Worm (Caenorhabditis elegans) whole organism, L3 larva: ENCODE measurements around the gene srab-26.

Experiments
- R02D3.7 ChIP-seq: fragments of 150-350 bp; optimal IDR thresholded peaks from 2 replicates; lab custom pipeline; 2014; ENCODE audit warnings: missing biosample characterization, missing genetic modification characterization
- aly-2 ChIP-seq: fragments of 150-350 bp; optimal IDR thresholded peaks from 2 replicates; lab custom pipeline; 2014; ENCODE audit warnings: missing biosample characterization, missing genetic modification characterization
- ama-1 ChIP-seq: fragments of 150-350 bp; optimal IDR thresholded peaks from 2 replicates; lab custom pipeline; 2018
- ceh-28 ChIP-seq: fragments of 150-350 bp; optimal IDR thresholded peaks from 2 replicates; lab custom pipeline; 2014; ENCODE audit warnings: missing biosample characterization, missing genetic modification reagents, missing genetic modification characterization
- ceh-9 ChIP-seq: sonication (generic microtip); optimal IDR thresholded peaks from 2 replicates; lab custom pipeline; 2018; ENCODE audit warnings: missing biosample characterization, missing genetic modification characterization
- daf-12 ChIP-seq: fragments of 150-350 bp; optimal IDR thresholded peaks from 2 replicates; lab custom pipeline; 2014; ENCODE audit warnings: missing biosample characterization, missing genetic modification reagents, missing genetic modification characterization
- egl-5 ChIP-seq: fragments of 150-350 bp; optimal IDR thresholded peaks from 2 replicates; lab custom pipeline; 2017; ENCODE audit warnings: missing biosample characterization, missing genetic modification reagents, missing genetic modification characterization, inconsistent platforms
- elt-1 ChIP-seq: fragments of 150-350 bp; optimal IDR thresholded peaks from 2 replicates; lab custom pipeline; 2014; ENCODE audit warnings: missing biosample characterization, missing genetic modification characterization
- elt-2 ChIP-seq: sonication (generic microtip); optimal IDR thresholded peaks from 2 replicates; lab custom pipeline; 2016; ENCODE audit warnings: missing genetic modification reagents, mild to moderate bottlenecking, missing genetic modification characterization, missing compliant biosample characterization
- eor-1 ChIP-seq, 2 experiments: fragments of 150-350 bp; optimal IDR thresholded peaks; 2 replicates each; lab custom pipeline; 2014 to 2018; ENCODE audit warnings: missing biosample characterization in 2 of 2, missing genetic modification characterization in 2 of 2
- fkh-10 ChIP-seq: sonication (generic microtip); optimal IDR thresholded peaks from 2 replicates; lab custom pipeline; 2017; ENCODE audit warnings: missing biosample characterization, missing genetic modification reagents, missing genetic modification characterization
- fkh-2 ChIP-seq: fragments of 150-350 bp; optimal IDR thresholded peaks from 2 replicates; lab custom pipeline; 2014; ENCODE audit warnings: missing biosample characterization, missing genetic modification reagents, missing genetic modification characterization
- fos-1 ChIP-seq: fragments of 150-350 bp; optimal IDR thresholded peaks from 2 replicates; lab custom pipeline; 2014; ENCODE audit warnings: missing biosample characterization, missing genetic modification characterization
- jun-1 ChIP-seq: fragments of 150-350 bp; optimal IDR thresholded peaks from 2 replicates; lab custom pipeline; 2014; ENCODE audit warnings: missing biosample characterization, missing genetic modification reagents, missing genetic modification characterization
- lin-15B ChIP-seq: fragments of 150-350 bp; optimal IDR thresholded peaks from 2 replicates; lab custom pipeline; 2014; ENCODE audit warnings: missing biosample characterization, missing genetic modification characterization
- lin-39 ChIP-seq: fragments of 150-350 bp; optimal IDR thresholded peaks from 2 replicates; lab custom pipeline; 2018; ENCODE audit warnings: missing biosample characterization, missing genetic modification reagents, missing genetic modification characterization
- mdl-1 ChIP-seq: fragments of 150-350 bp; optimal IDR thresholded peaks from 2 replicates; lab custom pipeline; 2014; ENCODE audit warnings: missing biosample characterization, missing genetic modification characterization
- mml-1 ChIP-seq: fragments of 150-350 bp; sonication (generic microtip); optimal IDR thresholded peaks from 3 replicates; lab custom pipeline; 2014; ENCODE audit warnings: missing biosample characterization, missing genetic modification characterization
- nfya-1 ChIP-seq: sonication (generic microtip); optimal IDR thresholded peaks from 2 replicates; lab custom pipeline; 2017; ENCODE audit warnings: missing genetic modification characterization, mild to moderate bottlenecking, missing compliant biosample characterization, antibody characterized with exemption, moderate library complexity; ENCODE audit not compliant: insufficient read depth
- nhr-11 ChIP-seq: fragments of 150-350 bp; optimal IDR thresholded peaks from 2 replicates; lab custom pipeline; 2014; ENCODE audit warnings: missing biosample characterization, missing genetic modification characterization
- nhr-12 ChIP-seq: fragments of 150-350 bp; optimal IDR thresholded peaks from 2 replicates; lab custom pipeline; 2014; ENCODE audit warnings: missing biosample characterization, missing genetic modification characterization
- nhr-23 ChIP-seq: fragments of 150-350 bp; optimal IDR thresholded peaks from 2 replicates; lab custom pipeline; 2014; ENCODE audit warnings: missing biosample characterization, missing genetic modification reagents, missing genetic modification characterization
- nhr-43 ChIP-seq: sonication (generic microtip); optimal IDR thresholded peaks from 2 replicates; lab custom pipeline; 2016; ENCODE audit warnings: mild to moderate bottlenecking, missing genetic modification characterization, missing compliant biosample characterization; ENCODE audit not compliant: poor library complexity, severe bottlenecking
- nhr-67 ChIP-seq: fragments of 150-350 bp; optimal IDR thresholded peaks from 2 replicates; lab custom pipeline; 2014; ENCODE audit warnings: missing biosample characterization, missing genetic modification characterization
- nhr-76 ChIP-seq: fragments of 150-350 bp; sonication (generic microtip); optimal IDR thresholded peaks from 5 replicates; lab custom pipeline; 2014; ENCODE audit warnings: missing biosample characterization, missing genetic modification characterization
- pha-4 ChIP-seq: fragments of 150-350 bp; optimal IDR thresholded peaks from 2 replicates; lab custom pipeline; 2014; ENCODE audit warnings: missing biosample characterization, missing genetic modification reagents, missing genetic modification characterization
- pqm-1 ChIP-seq: fragments of 150-350 bp; optimal IDR thresholded peaks from 2 replicates; lab custom pipeline; 2017; ENCODE audit warnings: missing biosample characterization, missing genetic modification characterization, inconsistent platforms
- sea-2 ChIP-seq: fragments of 150-350 bp; sonication (generic microtip); optimal IDR thresholded peaks from 4 replicates; lab custom pipeline; 2014; ENCODE audit warnings: missing biosample characterization, missing genetic modification reagents, missing genetic modification characterization
- skn-1 ChIP-seq: fragments of 150-350 bp; optimal IDR thresholded peaks from 2 replicates; lab custom pipeline; 2014; ENCODE audit warnings: missing biosample characterization, missing genetic modification characterization
- snpc-4 ChIP-seq: fragments of 150-350 bp; optimal IDR thresholded peaks from 2 replicates; lab custom pipeline; 2014; ENCODE audit warnings: missing biosample characterization, missing genetic modification characterization
- tbx-2 ChIP-seq: sonication (generic microtip); optimal IDR thresholded peaks from 2 replicates; lab custom pipeline; 2016; ENCODE audit warnings: mild to moderate bottlenecking, missing genetic modification characterization, missing compliant biosample characterization
- unc-39 ChIP-seq: sonication (generic microtip); optimal IDR thresholded peaks from 4 replicates; lab custom pipeline; 2017; ENCODE audit warnings: missing biosample characterization, missing genetic modification characterization
- zag-1 ChIP-seq: fragments of 150-350 bp; optimal IDR thresholded peaks from 2 replicates; lab custom pipeline; 2014; ENCODE audit warnings: missing biosample characterization, missing genetic modification characterization
- ztf-11 ChIP-seq: fragments of 150-350 bp; optimal IDR thresholded peaks from 2 replicates; lab custom pipeline; 2014; ENCODE audit warnings: missing biosample characterization, missing genetic modification characterization
- ztf-4 ChIP-seq: fragments of 150-350 bp; optimal IDR thresholded peaks from 2 replicates; lab custom pipeline; 2014; ENCODE audit warnings: missing biosample characterization, missing genetic modification characterization

The srab-26 gene

DNA sequence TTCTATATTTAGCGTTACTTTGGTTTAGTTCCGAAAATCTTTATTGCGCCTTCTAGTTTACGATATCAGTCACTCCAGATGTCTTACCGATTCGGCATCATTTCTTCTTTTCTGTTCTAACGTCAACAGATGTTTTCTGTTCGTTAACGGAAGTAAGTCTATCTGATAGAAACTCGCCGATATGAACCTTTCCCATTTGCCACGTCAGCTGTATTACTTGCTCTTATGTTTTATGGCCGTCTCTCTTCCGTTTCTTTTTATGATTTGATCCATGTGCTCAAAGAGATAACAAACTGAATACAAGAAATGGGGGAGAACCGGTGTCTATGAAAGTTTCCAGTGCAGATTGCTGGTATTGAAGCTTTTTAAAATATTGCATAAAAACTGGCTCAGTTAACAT lies at the start of gene srab-26:
TSS of gene srab-26 (minus strand) at position 101 of the 400 bp plus-strand sequence.
- TF ChIP-seq fkh-10 (GFP tag; lab: Kevin White, UChicago) (no peak), unc-39 (tag; lab: Kevin White, UChicago) (no peak), ztf-4 (no peak), lin-39 (tag; lab: Kevin White, UChicago) (no peak), daf-12 (tag; lab: Kevin White, UChicago) (no peak), mdl-1 (tag; lab: Kevin White, UChicago) (no peak)

DNA sequence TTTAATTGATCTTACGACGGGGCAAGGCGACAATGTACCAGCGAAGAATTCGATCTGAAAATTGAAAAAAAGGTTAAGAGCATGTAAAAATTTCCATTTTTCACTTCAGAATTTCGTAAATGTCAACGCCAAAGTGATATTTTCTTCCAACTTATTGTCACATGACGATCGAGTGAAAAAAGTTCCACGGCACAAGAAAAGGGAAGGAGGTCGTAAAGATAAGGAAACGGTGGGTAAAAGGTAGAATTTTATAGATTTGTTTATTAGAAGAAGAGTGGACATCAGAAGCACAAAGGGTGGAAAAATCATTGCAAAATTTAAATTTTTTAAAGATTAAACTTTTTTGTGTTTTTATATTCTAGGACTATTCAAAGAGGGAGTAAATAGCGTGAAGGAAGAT lies 48.6 kb upstream of the srab-26 start:
- TF ChIP-seq ztf-11 (no peak), eor-1 (tag; optimal IDR thresholded peaks at IDR 0.05; lab: Kevin White, UChicago) (no peak), ceh-28 (no peak), pqm-1 (tag; lab: Kevin White, UChicago) (peak; percentile 63), nhr-12 (tag; lab: Kevin White, UChicago) (no peak), lin-39 (tag; lab: Kevin White, UChicago) (no peak), elt-2 (tag; lab: Kevin White, UChicago) (peak; percentile 87), mml-1 (tag; lab: Kevin White, UChicago) (no peak), pha-4 (peak; percentile 36), fkh-2 (tag; lab: Kevin White, UChicago) (no peak), sea-2 (GFP tag; lab: Kevin White, UChicago) (no peak), tbx-2 (no peak), nhr-23 (tag; lab: Kevin White, UChicago) (no peak), daf-12 (tag; lab: Kevin White, UChicago) (no peak), nhr-11 (no peak), nhr-67 (tag; lab: Kevin White, UChicago) (no peak), jun-1 (peak; percentile 16)

DNA sequence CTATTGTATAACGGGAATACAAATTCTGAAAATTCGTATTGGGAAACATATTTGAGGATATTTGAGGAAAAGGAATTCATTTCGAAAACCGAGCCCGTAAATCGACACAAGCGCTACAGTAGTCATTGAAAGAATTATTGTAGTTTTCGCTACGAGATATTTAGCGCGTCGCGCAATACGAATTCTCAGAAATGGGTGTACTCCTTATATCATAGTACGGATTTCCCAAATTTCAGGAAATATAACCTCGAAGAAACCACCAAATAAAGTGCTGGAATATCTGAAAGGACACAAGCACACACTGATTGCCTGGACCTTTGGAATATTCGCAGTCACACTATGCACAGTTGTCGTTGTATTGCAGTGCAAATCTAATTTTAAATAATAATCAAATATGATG lies 48.1 kb upstream of the srab-26 start:
- no peak for TF ChIP-seq ama-1 (lab: Kevin White, UChicago)
- TF ChIP-seq elt-1 (tag; lab: Kevin White, UChicago): no peak
- TF ChIP-seq skn-1 (tag; lab: Kevin White, UChicago): no peak
- TF ChIP-seq nfya-1 (tag; lab: Kevin White, UChicago): no peak
- TF ChIP-seq fos-1 (tag; lab: Kevin White, UChicago): no peak
- no peak for TF ChIP-seq nhr-67 (tag; lab: Kevin White, UChicago)
- TF ChIP-seq lin-39 (tag; lab: Kevin White, UChicago): no peak

DNA sequence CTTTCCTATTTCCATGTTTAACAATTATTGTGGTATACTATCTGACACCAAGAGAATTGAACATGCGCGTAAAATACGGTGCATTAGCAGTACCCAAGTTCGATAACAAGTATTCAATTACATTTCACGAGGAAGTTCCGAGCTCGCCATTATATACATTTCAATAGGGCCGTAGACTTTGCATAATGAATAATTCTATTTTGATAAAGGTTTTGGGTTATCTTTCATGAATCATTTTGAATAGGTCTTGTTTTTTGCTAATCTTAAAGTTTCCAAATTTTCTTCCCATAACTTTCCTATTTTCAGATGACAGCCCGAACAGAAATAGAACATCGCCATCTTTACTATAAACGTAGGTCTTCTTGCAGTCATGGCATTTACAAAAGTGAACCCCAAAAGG lies 46.9 kb upstream of the srab-26 start, which contains the start of gene C50H2.13:
TSS of gene C50H2.13 (plus strand) at position 301 of the 400 bp plus-strand sequence.
- no peak for TF ChIP-seq daf-12 (tag; lab: Kevin White, UChicago)
- no peak for TF ChIP-seq nhr-76 (tag; lab: Kevin White, UChicago)
- TF ChIP-seq ceh-9: no peak
- TF ChIP-seq nhr-43: no peak
- TF ChIP-seq mdl-1 (tag; lab: Kevin White, UChicago): no peak
- TF ChIP-seq aly-2 (tag; lab: Kevin White, UChicago): no peak
- no peak for TF ChIP-seq snpc-4 (tag; lab: Kevin White, UChicago)
- TF ChIP-seq nfya-1 (tag; lab: Kevin White, UChicago): no peak
- TF ChIP-seq egl-5 (tag; lab: Kevin White, UChicago): no peak
- TF ChIP-seq fkh-2 (tag; lab: Kevin White, UChicago): no peak
- TF ChIP-seq lin-15B (tag; lab: Kevin White, UChicago): no peak
- no peak for TF ChIP-seq zag-1
- no peak for TF ChIP-seq ztf-4
- no peak for TF ChIP-seq lin-39 (tag; lab: Kevin White, UChicago)
- no peak for TF ChIP-seq nhr-67 (tag; lab: Kevin White, UChicago)

DNA sequence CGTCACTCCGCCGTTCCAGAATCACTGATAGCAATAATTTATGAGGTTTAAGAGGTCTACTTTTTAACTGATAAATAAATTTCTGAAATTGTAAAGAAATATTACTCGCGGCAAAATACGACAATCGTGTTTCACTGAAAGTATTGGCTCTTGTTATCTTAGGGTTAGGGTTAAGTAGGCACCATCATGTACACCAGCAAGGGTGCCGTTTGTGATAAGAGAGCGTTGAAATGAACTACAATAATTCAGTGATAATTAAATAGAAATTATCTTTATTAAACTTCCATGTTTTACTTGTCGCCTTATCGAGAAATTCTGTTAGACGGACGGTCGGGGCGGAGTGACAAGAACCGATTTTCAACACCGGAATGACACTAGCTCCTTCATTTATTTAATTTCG lies 46.3 kb upstream of the srab-26 start:
- TF ChIP-seq pqm-1 (tag; lab: Kevin White, UChicago) (peak; percentile 76), unc-39 (tag; lab: Kevin White, UChicago) (no peak), mml-1 (tag; lab: Kevin White, UChicago) (no peak), elt-2 (tag; lab: Kevin White, UChicago) (peak; percentile 97), pha-4 (peak; percentile 4), lin-39 (tag; lab: Kevin White, UChicago) (no peak), jun-1 (peak; percentile 64), R02D3.7 (tag; lab: Kevin White, UChicago) (no peak)
